Worm (Caenorhabditis elegans): ENCODE results near the gene F45E4.6.

DNA sequence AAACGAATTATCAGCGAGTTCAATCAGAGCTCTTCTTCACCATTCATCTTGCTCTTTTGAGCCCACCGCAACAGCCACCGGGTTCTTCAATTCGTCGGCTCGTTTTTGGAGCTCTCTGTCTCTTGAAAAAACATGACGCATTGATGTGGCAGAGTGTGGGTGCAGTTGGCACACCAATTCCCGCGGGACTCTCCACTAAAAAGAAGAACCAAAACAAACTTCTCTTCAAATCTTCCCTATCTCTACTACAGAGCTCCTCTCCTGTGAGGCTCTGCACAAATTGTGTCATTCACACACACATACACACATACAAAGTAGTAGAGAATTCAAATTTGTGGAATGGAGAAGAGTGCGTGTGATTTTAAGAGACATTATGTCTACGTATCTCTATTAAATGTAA lies 30.7 kb upstream of the F45E4.6 start:
- TF ChIP-seq tab-1 (GFP tag; IDR thresholded peaks at IDR 0.05) (no peak), ztf-23 (GFP tag; IDR thresholded peaks at IDR 0.05) (no peak)

Measured in whole organism, midembryonic.